Worm (Caenorhabditis elegans) whole organism, L4 larva: ENCODE data around the gene Y62H9A.16.
A peak's percentile ranks its signal among the peaks of the same experiment; 100 is the strongest.
"Not testable (repeated sequence)": the region's sequence is repeated elsewhere in the genome, so short reads cannot be mapped to it uniquely, and the experiment has no call there.

Experiments
- F10B5.3 ChIP-seq: sonication (generic microtip); optimal IDR thresholded peaks from 2 replicates; lab custom pipeline; 2016; ENCODE audit warnings: mild to moderate bottlenecking, missing genetic modification characterization, missing compliant biosample characterization
- F44E2.7 ChIP-seq: fragments of 200-800 bp; sonication (Bioruptor generic); IDR thresholded peaks from 2 replicates; pipeline ENCODE4 v2.1.2; 2022; ENCODE audit warnings: missing genetic modification characterization, missing compliant biosample characterization
- F49E8.2 ChIP-seq: sonication (generic microtip); optimal IDR thresholded peaks from 2 replicates; lab custom pipeline; 2016; ENCODE audit warnings: missing compliant biosample characterization, mild to moderate bottlenecking, missing genetic modification characterization, borderline replicate concordance
- R02D3.7 ChIP-seq: fragments of 150-350 bp; sonication (generic microtip); optimal IDR thresholded peaks from 3 replicates; lab custom pipeline; 2014; ENCODE audit warnings: missing biosample characterization, missing genetic modification characterization
- Y75B8A.6 ChIP-seq: fragments of 200-800 bp; sonication (Bioruptor generic); IDR thresholded peaks from 2 replicates; pipeline ENCODE4 v1.3.6; 2022; ENCODE audit warnings: missing genetic modification reagents, missing genetic modification characterization, missing compliant biosample characterization
- aha-1 ChIP-seq: fragments of 150-350 bp; peaks from one replicate; lab custom pipeline; 2014; ENCODE audit warnings: missing biosample characterization, missing genetic modification characterization
- aly-2 ChIP-seq: sonication (generic microtip); optimal IDR thresholded peaks from 2 replicates; lab custom pipeline; 2018; ENCODE audit warnings: missing biosample characterization, missing genetic modification characterization
- ama-1 ChIP-seq: fragments of 150-350 bp; optimal IDR thresholded peaks from 2 replicates; lab custom pipeline; 2014; ENCODE audit warnings: inconsistent platforms, mixed read lengths
- arid-1 ChIP-seq: fragments of 200-800 bp; sonication (Bioruptor generic); conservative IDR thresholded peaks from 2 replicates; pipeline ENCODE4 v1.3.6; 2022; ENCODE audit warnings: missing genetic modification reagents, missing genetic modification characterization, missing compliant biosample characterization
- ceh-20 ChIP-seq: fragments of 200-800 bp; sonication (Bioruptor generic); IDR thresholded peaks from 2 replicates; pipeline ENCODE4 v1.3.6; 2022; ENCODE audit warnings: missing genetic modification reagents, missing genetic modification characterization, missing compliant biosample characterization
- cey-2 ChIP-seq: sonication (generic microtip); optimal IDR thresholded peaks from 3 replicates; lab custom pipeline; 2017; ENCODE audit warnings: missing genetic modification characterization, mild to moderate bottlenecking, missing compliant biosample characterization, antibody characterized with exemption, borderline replicate concordance; ENCODE audit not compliant: insufficient read depth
- daf-12 ChIP-seq: fragments of 150-350 bp; optimal IDR thresholded peaks from 2 replicates; lab custom pipeline; 2014; ENCODE audit warnings: missing biosample characterization, missing genetic modification reagents, missing genetic modification characterization
- daf-16 ChIP-seq, 3 experiments: sonication (generic microtip); optimal IDR thresholded peaks; 2 replicates each; lab custom pipeline; 2016 to 2017; ENCODE audit warnings: missing genetic modification characterization in 3 of 3, missing genetic modification reagents in 3 of 3, mild to moderate bottlenecking in 2 of 3, missing compliant biosample characterization in 2 of 3, missing biosample characterization in 1 of 3, moderate library complexity in 1 of 3
- daf-19 ChIP-seq: fragments of 200-800 bp; sonication (Bioruptor generic); conservative IDR thresholded peaks from 2 replicates; pipeline ENCODE4 v1.3.6; 2022; ENCODE audit warnings: missing genetic modification characterization, missing compliant biosample characterization
- daf-8 ChIP-seq: fragments of 200-800 bp; sonication (Bioruptor generic); IDR thresholded peaks from 2 replicates; pipeline ENCODE4 v1.3.6; 2022; ENCODE audit warnings: missing genetic modification characterization, missing compliant biosample characterization
- dmd-6 ChIP-seq: fragments of 200-800 bp; sonication (Bioruptor generic); IDR thresholded peaks from 2 replicates; pipeline ENCODE4 v1.3.6; 2022; ENCODE audit warnings: missing genetic modification reagents, missing genetic modification characterization, missing compliant biosample characterization
- dmd-8 ChIP-seq: fragments of 200-800 bp; sonication (Bioruptor generic); IDR thresholded peaks from 2 replicates; pipeline ENCODE4 v1.3.6; 2022; ENCODE audit warnings: missing genetic modification characterization, missing compliant biosample characterization
- dmd-9 ChIP-seq: fragments of 200-800 bp; sonication (Bioruptor generic); IDR thresholded peaks from 2 replicates; pipeline ENCODE4 v1.3.6; 2022; ENCODE audit warnings: missing genetic modification reagents, missing genetic modification characterization, missing compliant biosample characterization
- dpl-1 ChIP-seq: fragments of 150-350 bp; optimal IDR thresholded peaks from 2 replicates; lab custom pipeline; 2014; ENCODE audit warnings: missing biosample characterization, missing genetic modification reagents, missing genetic modification characterization
- gei-8 ChIP-seq: fragments of 200-800 bp; sonication (Bioruptor generic); optimal IDR thresholded peaks from 2 replicates; lab custom pipeline; 2018; ENCODE audit warnings: mild to moderate bottlenecking, missing genetic modification characterization, missing compliant biosample characterization
- hlh-11 ChIP-seq: fragments of 200-800 bp; sonication (Bioruptor generic); optimal IDR thresholded peaks from 2 replicates; lab custom pipeline; 2018; ENCODE audit warnings: mild to moderate bottlenecking, missing genetic modification characterization, missing compliant biosample characterization
- hlh-30 ChIP-seq: sonication (generic microtip); optimal IDR thresholded peaks from 2 replicates; lab custom pipeline; 2017; ENCODE audit warnings: antibody characterized with exemption, mild to moderate bottlenecking, missing genetic modification characterization, missing compliant biosample characterization; ENCODE audit not compliant: insufficient read depth
- hmg-1.1 ChIP-seq: fragments of 200-800 bp; sonication (Bioruptor generic); IDR thresholded peaks from 2 replicates; pipeline ENCODE4 v1.3.6; 2022; ENCODE audit warnings: missing genetic modification reagents, missing genetic modification characterization, missing compliant biosample characterization
- lim-7 ChIP-seq: fragments of 200-800 bp; sonication (Bioruptor generic); IDR thresholded peaks from 2 replicates; pipeline ENCODE4 v1.3.6; 2022; ENCODE audit warnings: missing genetic modification characterization, missing compliant biosample characterization
- lin-1 ChIP-seq: fragments of 200-800 bp; sonication (Bioruptor generic); IDR thresholded peaks from 2 replicates; pipeline ENCODE4 v1.3.6; 2022; ENCODE audit warnings: missing genetic modification reagents, missing genetic modification characterization, missing compliant biosample characterization
- lin-15B ChIP-seq: fragments of 150-350 bp; sonication (generic microtip); optimal IDR thresholded peaks from 3 replicates; lab custom pipeline; 2014; ENCODE audit warnings: missing biosample characterization, missing genetic modification characterization
- lin-39 ChIP-seq: fragments of 150-350 bp; optimal IDR thresholded peaks from 2 replicates; lab custom pipeline; 2014; ENCODE audit warnings: missing biosample characterization, missing genetic modification reagents, missing genetic modification characterization
- madf-5 ChIP-seq, 2 experiments: fragments of 200-800 bp; sonication (Bioruptor generic); IDR thresholded peaks; 2 replicates each; pipeline ENCODE4 v1.3.6; 2022; ENCODE audit warnings: missing compliant biosample characterization in 2 of 2, missing genetic modification characterization in 2 of 2
- mdl-1 ChIP-seq, 2 experiments: fragments of 150-350 bp in 1 of 2; sonication (generic microtip) in 1 of 2; optimal IDR thresholded peaks; 2 replicates each; lab custom pipeline; 2014 to 2017; ENCODE audit warnings: missing biosample characterization in 2 of 2, missing genetic modification characterization in 2 of 2
- mdt-29 ChIP-seq: fragments of 200-800 bp; sonication (Bioruptor generic); IDR thresholded peaks from 2 replicates; pipeline ENCODE4 v1.3.6; 2022; ENCODE audit warnings: missing genetic modification reagents, missing genetic modification characterization, missing compliant biosample characterization
- mxl-3 ChIP-seq: fragments of 200-800 bp; sonication (Bioruptor generic); optimal IDR thresholded peaks from 2 replicates; lab custom pipeline; 2018; ENCODE audit warnings: mild to moderate bottlenecking, missing genetic modification characterization, missing compliant biosample characterization
- nhr-102 ChIP-seq: sonication (generic microtip); optimal IDR thresholded peaks from 2 replicates; lab custom pipeline; 2016; ENCODE audit warnings: mild to moderate bottlenecking, missing genetic modification characterization, moderate library complexity, missing compliant biosample characterization
- nhr-111 ChIP-seq: fragments of 200-800 bp; sonication (Bioruptor generic); optimal IDR thresholded peaks from 2 replicates; lab custom pipeline; 2018; ENCODE audit warnings: mild to moderate bottlenecking, missing genetic modification characterization, missing compliant biosample characterization
- nhr-48 ChIP-seq: sonication (generic microtip); optimal IDR thresholded peaks from 2 replicates; lab custom pipeline; 2016; ENCODE audit warnings: mild to moderate bottlenecking, missing genetic modification characterization, missing compliant biosample characterization
- php-3 ChIP-seq: fragments of 200-800 bp; sonication (Bioruptor generic); IDR thresholded peaks from 2 replicates; pipeline ENCODE4 v1.3.6; 2022; ENCODE audit warnings: missing genetic modification reagents, missing genetic modification characterization, missing compliant biosample characterization
- rbr-2 ChIP-seq: sonication (generic microtip); optimal IDR thresholded peaks from 2 replicates; lab custom pipeline; 2016; ENCODE audit warnings: missing genotype, missing genetic modification characterization, missing compliant biosample characterization
- skn-1 ChIP-seq: fragments of 150-350 bp; optimal IDR thresholded peaks from 2 replicates; lab custom pipeline; 2014; ENCODE audit warnings: missing biosample characterization, missing genetic modification characterization
- snpc-1.2 ChIP-seq: fragments of 200-800 bp; sonication (Bioruptor generic); IDR thresholded peaks from 2 replicates; pipeline ENCODE4 v1.3.6; 2022; ENCODE audit warnings: missing genetic modification reagents, missing genetic modification characterization, missing compliant biosample characterization
- snpc-4 ChIP-seq: fragments of 150-350 bp; optimal IDR thresholded peaks from 2 replicates; lab custom pipeline; 2014; ENCODE audit warnings: missing biosample characterization, missing genetic modification characterization
- spr-3 ChIP-seq: fragments of 200-800 bp; sonication (Bioruptor generic); optimal IDR thresholded peaks from 2 replicates; lab custom pipeline; 2018; ENCODE audit warnings: mild to moderate bottlenecking, missing genetic modification characterization, missing compliant biosample characterization
- tag-97 ChIP-seq: fragments of 200-800 bp; sonication (Bioruptor generic); IDR thresholded peaks from 2 replicates; pipeline ENCODE4 v1.3.6; 2022; ENCODE audit warnings: missing genetic modification characterization, missing compliant biosample characterization
- unc-130 ChIP-seq: sonication (generic microtip); optimal IDR thresholded peaks from 2 replicates; lab custom pipeline; 2016; ENCODE audit warnings: missing genetic modification reagents, missing genetic modification characterization, missing compliant biosample characterization
- unc-62 ChIP-seq, 3 experiments: fragments of 150-350 bp in 1 of 3; sonication (generic microtip); optimal IDR thresholded peaks in 2 of 3; peaks in 1 of 3; 1 replicate in 1 of 3; 2 replicates in 2 of 3; lab custom pipeline; 2014 to 2017; ENCODE audit warnings: missing biosample characterization in 3 of 3, missing genetic modification characterization in 3 of 3, missing genetic modification reagents in 3 of 3, missing genotype in 1 of 3
- vab-7 ChIP-seq: fragments of 200-800 bp; sonication (Bioruptor generic); IDR thresholded peaks from 2 replicates; pipeline ENCODE4 v1.3.6; 2022; ENCODE audit warnings: missing genetic modification reagents, missing genetic modification characterization, missing compliant biosample characterization
- zip-11 ChIP-seq: fragments of 200-800 bp; sonication (Bioruptor generic); IDR thresholded peaks from 2 replicates; pipeline ENCODE4 v1.3.6; 2022; ENCODE audit warnings: missing genetic modification characterization, missing compliant biosample characterization
- ztf-11 ChIP-seq: fragments of 150-350 bp; optimal IDR thresholded peaks from 2 replicates; lab custom pipeline; 2014; ENCODE audit warnings: missing biosample characterization, missing genetic modification characterization
- ztf-7 ChIP-seq: fragments of 150-350 bp; optimal IDR thresholded peaks from 2 replicates; lab custom pipeline; 2014; ENCODE audit warnings: missing biosample characterization, missing genetic modification characterization

Y62H9A.16 gene

DNA sequence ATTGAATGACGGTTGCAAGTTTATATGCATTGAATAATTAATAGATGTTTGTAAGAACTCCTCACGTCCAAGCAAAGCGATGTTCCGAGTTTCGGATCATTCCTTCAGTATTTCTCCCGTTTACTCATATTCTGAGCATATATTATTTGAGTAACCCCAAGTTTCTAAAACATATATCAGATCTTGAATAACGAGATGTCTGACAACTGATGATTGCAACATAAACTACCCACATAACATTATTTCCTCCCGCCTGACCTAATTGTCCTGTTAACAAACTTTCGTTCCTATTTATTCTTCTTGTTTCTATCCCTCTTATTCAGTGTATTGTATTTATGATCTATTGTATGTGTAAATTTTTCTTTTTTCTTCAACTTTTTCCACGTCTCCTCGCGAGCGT, 43.0 kb downstream of the Y62H9A.16 start, which contains the start of gene C49F5.13:
TSS of gene C49F5.13 (plus strand) at position 301 of the 400 bp plus-strand sequence.
- not testable (repeated sequence) for TF ChIP-seq gei-8 (GFP tag; lab: Kevin White, UChicago); nhr-102; ama-1 (lab: Kevin White, UChicago)

DNA sequence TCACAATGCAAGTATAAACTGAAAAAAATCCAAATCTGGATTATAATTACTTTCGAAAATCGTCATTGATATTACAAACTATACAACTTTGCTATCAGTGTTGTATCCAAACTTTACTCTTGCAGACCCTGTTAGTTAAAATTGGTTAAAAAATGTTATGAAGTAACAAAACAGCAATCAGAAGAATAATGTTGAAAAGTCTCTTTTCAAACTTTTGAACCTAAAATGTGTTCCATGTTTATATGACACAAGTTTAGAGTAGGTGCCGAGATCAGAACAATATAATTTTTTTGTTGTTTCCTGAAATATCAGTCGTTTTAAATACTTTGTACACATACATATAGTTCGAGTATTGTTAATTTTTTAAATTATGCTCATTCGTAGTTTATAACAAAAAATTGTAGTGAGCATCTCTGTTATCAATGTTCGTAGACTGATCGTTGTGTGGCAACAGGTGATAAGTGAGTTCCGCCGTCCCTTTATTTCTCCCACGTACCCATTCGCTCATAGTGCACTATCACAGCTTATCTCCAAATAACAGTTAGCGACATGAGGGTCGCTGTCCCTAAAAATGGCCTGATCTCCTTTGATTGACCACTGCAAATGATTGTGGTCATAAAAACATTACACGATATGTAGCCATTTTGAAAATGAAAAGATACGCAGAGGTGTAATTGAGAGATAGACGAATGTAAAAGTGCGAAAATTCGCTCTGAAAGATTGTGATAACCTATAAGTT, 44.1 kb downstream of the Y62H9A.16 start:
- no peak for TF ChIP-seq lin-15B (tag; lab: Kevin White, UChicago)
- no peak for TF ChIP-seq arid-1 (GFP tag; lab: Robert Waterston, UW)
- TF ChIP-seq aha-1 (tag; lab: Kevin White, UChicago), result peak; percentile 93
- no peak for TF ChIP-seq daf-19 (GFP tag; lab: Robert Waterston, UW)
- TF ChIP-seq rbr-2 (tag; lab: Kevin White, UChicago), result no peak
- TF ChIP-seq php-3, result peak; percentile 91
- 0 out of 2 replicates have a peak, but pooled peaks have one; percentile 39 for TF ChIP-seq lin-1 (GFP tag; lab: Robert Waterston, UW)
- TF ChIP-seq ceh-20 (GFP tag; lab: Robert Waterston, UW), result 0 out of 2 replicates have a peak, but pooled peaks have one; percentile 38
- no peak for TF ChIP-seq ztf-11 (tag; lab: Kevin White, UChicago)
- no peak for TF ChIP-seq dmd-8 (GFP tag; lab: Robert Waterston, UW)
- no peak for TF ChIP-seq unc-130
- no peak for TF ChIP-seq aly-2 (tag; lab: Kevin White, UChicago)
- TF ChIP-seq nhr-111 (GFP tag; lab: Kevin White, UChicago), result no peak
- TF ChIP-seq unc-62 (GFP tag; optimal IDR thresholded peaks at IDR 0.05 in 1 of 2; lab: Kevin White, UChicago), result no peak
- no peak for TF ChIP-seq unc-62 (tag; optimal IDR thresholded peaks at IDR 0.05; lab: Kevin White, UChicago)
- no peak for TF ChIP-seq tag-97 (GFP tag; lab: Robert Waterston, UW)
- no peak for TF ChIP-seq Y75B8A.6 (GFP tag; lab: Robert Waterston, UW)
- TF ChIP-seq madf-5 (GFP tag; IDR thresholded peaks at IDR 0.05; lab: Robert Waterston, UW), result no peak
- no peak for TF ChIP-seq R02D3.7
- peak; percentile 69 for TF ChIP-seq nhr-48
- no peak for TF ChIP-seq snpc-4
- no peak for TF ChIP-seq hlh-30 (tag; lab: Kevin White, UChicago)
- TF ChIP-seq ztf-7 (tag; lab: Kevin White, UChicago), result no peak
- TF ChIP-seq dmd-9 (GFP tag; lab: Robert Waterston, UW), result no peak
- peak in 1 of 2 experiments; percentile 35 for TF ChIP-seq mdl-1 (tag; optimal IDR thresholded peaks at IDR 0.05; lab: Kevin White, UChicago)
- no peak for TF ChIP-seq skn-1 (tag; lab: Kevin White, UChicago)
- no peak for TF ChIP-seq F49E8.2
- TF ChIP-seq cey-2 (tag; lab: Kevin White, UChicago), result no peak
- TF ChIP-seq lim-7 (GFP tag; lab: Robert Waterston, UW), result no peak
- no peak for TF ChIP-seq zip-11 (GFP tag; lab: Robert Waterston, UW)
- no peak for TF ChIP-seq mdt-29 (GFP tag; lab: Robert Waterston, UW)
- TF ChIP-seq nhr-102, result peak; percentile 63
- no peak for TF ChIP-seq snpc-1.2 (GFP tag; lab: Robert Waterston, UW)
- TF ChIP-seq hlh-11 (tag; lab: Kevin White, UChicago), result peak; percentile 86
- TF ChIP-seq daf-16 (GFP tag; optimal IDR thresholded peaks at IDR 0.05; lab: Kevin White, UChicago), result no peak
- peak; percentile 74 for TF ChIP-seq daf-16 (tag; optimal IDR thresholded peaks at IDR 0.05; lab: Kevin White, UChicago)
- peak; percentile 39 for TF ChIP-seq mxl-3 (GFP tag; lab: Kevin White, UChicago)
- TF ChIP-seq lin-39 (tag; lab: Kevin White, UChicago), result no peak
- no peak for TF ChIP-seq daf-8
- TF ChIP-seq dmd-6, result peak; percentile 81
- no peak for TF ChIP-seq vab-7 (GFP tag; lab: Robert Waterston, UW)
- TF ChIP-seq F44E2.7, result no peak
- TF ChIP-seq spr-3, result no peak
- no peak for TF ChIP-seq hmg-1.1 (GFP tag; lab: Robert Waterston, UW)
- TF ChIP-seq dpl-1 (GFP tag; lab: Kevin White, UChicago), result no peak
- TF ChIP-seq daf-12 (tag; lab: Kevin White, UChicago), result no peak
- no peak for TF ChIP-seq ama-1 (lab: Kevin White, UChicago)
- TF ChIP-seq F10B5.3 (tag; lab: Kevin White, UChicago), result no peak
